Fruit fly (Drosophila melanogaster) whole organism, embryonic: ENCODE measurements around the gene Pex10.
A peak's percentile ranks its signal among the peaks of the same experiment; 100 is the strongest.

Experiments
- ATbp ChIP-seq: fragments of 200-800 bp; sonication (Bioruptor generic); optimal IDR thresholded peaks from 2 replicates; lab custom pipeline; 2017; ENCODE audit warnings: missing biosample characterization, mild to moderate bottlenecking, missing genetic modification characterization, missing genetic modification reagents
- Adf1 ChIP-seq: fragments of 200-800 bp; sonication (Bioruptor generic); IDR thresholded peaks from 2 replicates; pipeline ENCODE4 v1.3.6; 2022; ENCODE audit warnings: missing biosample characterization, missing genetic modification characterization
- Atf6 ChIP-seq: fragments of 200-800 bp; sonication (Bioruptor generic); IDR thresholded peaks from 2 replicates; pipeline ENCODE4 v1.3.6; 2022; ENCODE audit warnings: missing biosample characterization, missing genetic modification characterization
- BEAF-32 ChIP-seq: fragments of 200-800 bp; sonication (Bioruptor generic); optimal IDR thresholded peaks from 3 replicates; lab custom pipeline; 2017; ENCODE audit warnings: missing biosample characterization, missing genetic modification characterization, mild to moderate bottlenecking, moderate library complexity, missing genetic modification reagents
- CG11085 ChIP-seq: fragments of 200-800 bp; sonication (Bioruptor generic); IDR thresholded peaks from 2 replicates; pipeline ENCODE4 v1.3.6; 2022; ENCODE audit warnings: missing biosample characterization, missing genetic modification characterization
- CG13287 ChIP-seq: fragments of 200-800 bp; sonication (Bioruptor generic); IDR thresholded peaks from 2 replicates; pipeline ENCODE4 v1.3.6; 2022; ENCODE audit warnings: missing biosample characterization, missing genetic modification characterization; ENCODE audit not compliant: partially characterized antibody
- CG14860 ChIP-seq: fragments of 200-800 bp; sonication (Bioruptor generic); IDR thresholded peaks from 3 replicates; pipeline ENCODE4 v1.3.6; 2022; ENCODE audit warnings: missing biosample characterization, missing genetic modification characterization; ENCODE audit not compliant: partially characterized antibody
- CG15479 ChIP-seq: fragments of 200-800 bp; sonication (Bioruptor generic); optimal IDR thresholded peaks from 3 replicates; lab custom pipeline; 2019; ENCODE audit warnings: missing biosample characterization, mild to moderate bottlenecking, missing genetic modification characterization, moderate library complexity
- CG17829 ChIP-seq: fragments of 200-800 bp; optimal IDR thresholded peaks from 2 replicates; lab custom pipeline; 2019; ENCODE audit warnings: missing biosample characterization, mild to moderate bottlenecking, missing genetic modification characterization, moderate library complexity
- CG32532 ChIP-seq: fragments of 200-800 bp; sonication (Bioruptor generic); IDR thresholded peaks from 2 replicates; pipeline ENCODE4 v1.3.6; 2022; ENCODE audit warnings: missing biosample characterization, missing genetic modification characterization
- CG3995 ChIP-seq: fragments of 200-800 bp; sonication (Bioruptor generic); optimal IDR thresholded peaks from 3 replicates; lab custom pipeline; 2016; ENCODE audit warnings: missing biosample characterization, missing genetic modification characterization
- CG4617 ChIP-seq: fragments of 200-800 bp; sonication (Bioruptor generic); optimal IDR thresholded peaks from 3 replicates; lab custom pipeline; 2016; ENCODE audit warnings: missing biosample characterization, missing genetic modification characterization, borderline replicate concordance
- CG6272 ChIP-seq: fragments of 200-800 bp; sonication (Bioruptor generic); IDR thresholded peaks from 2 replicates; pipeline ENCODE4 v1.3.6; 2022; ENCODE audit warnings: missing biosample characterization, missing genetic modification characterization
- CG8359 ChIP-seq: fragments of 200-800 bp; sonication (Bioruptor generic); optimal IDR thresholded peaks from 2 replicates; lab custom pipeline; 2017; ENCODE audit warnings: missing biosample characterization, mild to moderate bottlenecking, missing genetic modification characterization, borderline replicate concordance
- CG8924 ChIP-seq: fragments of 200-800 bp; optimal IDR thresholded peaks from 3 replicates; lab custom pipeline; 2019; ENCODE audit warnings: missing biosample characterization, mild to moderate bottlenecking, missing genetic modification characterization, moderate library complexity
- CG9437 ChIP-seq: fragments of 200-800 bp; sonication (Bioruptor generic); optimal IDR thresholded peaks from 2 replicates; lab custom pipeline; 2018; ENCODE audit warnings: missing biosample characterization, mild to moderate bottlenecking, missing genetic modification characterization
- CHES-1-like ChIP-seq: fragments of 200-800 bp; sonication (Bioruptor generic); optimal IDR thresholded peaks from 2 replicates; lab custom pipeline; 2016; ENCODE audit warnings: missing biosample characterization, missing genetic modification characterization
- Dip3 ChIP-seq: fragments of 200-800 bp; sonication (Bioruptor generic); optimal IDR thresholded peaks from 3 replicates; lab custom pipeline; 2016; ENCODE audit warnings: missing biosample characterization, missing genetic modification characterization
- E2f2 ChIP-seq: fragments of 200-800 bp; sonication (Bioruptor generic); IDR thresholded peaks from 2 replicates; pipeline ENCODE4 v1.3.6; 2022; ENCODE audit warnings: missing biosample characterization, missing genetic modification characterization
- Hmr ChIP-seq: fragments of 200-800 bp; sonication (Bioruptor generic); optimal IDR thresholded peaks from 3 replicates; lab custom pipeline; 2017; ENCODE audit warnings: mild to moderate bottlenecking, missing biosample characterization, missing genetic modification reagents, missing genetic modification characterization
- Hsf ChIP-seq: fragments of 200-800 bp; sonication (Bioruptor generic); optimal IDR thresholded peaks from 3 replicates; lab custom pipeline; 2016; ENCODE audit warnings: missing biosample characterization, missing genetic modification characterization
- Lhr ChIP-seq: fragments of 200-800 bp; sonication (Bioruptor generic); optimal IDR thresholded peaks from 3 replicates; lab custom pipeline; 2017; ENCODE audit warnings: mild to moderate bottlenecking, missing biosample characterization, missing genetic modification reagents, missing genetic modification characterization
- MESR4 ChIP-seq: fragments of 200-800 bp; sonication (Bioruptor generic); optimal IDR thresholded peaks from 2 replicates; lab custom pipeline; 2018; ENCODE audit warnings: missing biosample characterization, mild to moderate bottlenecking, missing genetic modification characterization, moderate library complexity
- Nf-YC ChIP-seq: fragments of 200-800 bp; optimal IDR thresholded peaks from 3 replicates; lab custom pipeline; 2019; ENCODE audit warnings: missing biosample characterization, mild to moderate bottlenecking, missing genetic modification characterization, moderate library complexity
- Optix ChIP-seq: fragments of 200-800 bp; sonication (Bioruptor generic); IDR thresholded peaks from 3 replicates; pipeline ENCODE4 v1.3.6; 2022; ENCODE audit warnings: missing biosample characterization, missing genetic modification characterization
- Pdp1 ChIP-seq, 2 experiments: fragments of 200-800 bp; sonication (Bioruptor generic); optimal IDR thresholded peaks; 3 replicates each; lab custom pipeline; 2016; ENCODE audit warnings: missing biosample characterization in 2 of 2, missing genetic modification characterization in 2 of 2, mild to moderate bottlenecking in 1 of 2, moderate library complexity in 1 of 2
- ato ChIP-seq: fragments of 200-800 bp; sonication (Bioruptor generic); IDR thresholded peaks from 2 replicates; pipeline ENCODE4 v1.3.6; 2022; ENCODE audit warnings: missing biosample characterization, missing genetic modification characterization; ENCODE audit not compliant: partially characterized antibody
- bbx ChIP-seq: fragments of 200-800 bp; sonication (Bioruptor generic); IDR thresholded peaks from 2 replicates; pipeline ENCODE4 v1.3.6; 2022; ENCODE audit warnings: missing biosample characterization, missing genetic modification characterization; ENCODE audit not compliant: partially characterized antibody
- bsh ChIP-seq, 2 experiments: fragments of 200-800 bp; sonication (Bioruptor generic); optimal IDR thresholded peaks; 2 replicates each; lab custom pipeline; 2017 to 2018; ENCODE audit warnings: mild to moderate bottlenecking in 2 of 2, missing biosample characterization in 2 of 2, missing genetic modification characterization in 2 of 2, moderate library complexity in 1 of 2
- cg ChIP-seq: fragments of 200-800 bp; sonication (Bioruptor generic); optimal IDR thresholded peaks from 3 replicates; lab custom pipeline; 2019; ENCODE audit warnings: missing biosample characterization, mild to moderate bottlenecking, missing genetic modification characterization, moderate library complexity
- chinmo ChIP-seq: fragments of 200-800 bp; sonication (Bioruptor generic); IDR thresholded peaks from 4 replicates; pipeline ENCODE4 v1.3.6; 2022; ENCODE audit warnings: missing biosample characterization, missing genetic modification characterization; ENCODE audit not compliant: partially characterized antibody
- da ChIP-seq: fragments of 200-800 bp; sonication (Bioruptor generic); optimal IDR thresholded peaks from 2 replicates; lab custom pipeline; 2016; ENCODE audit warnings: missing biosample characterization, missing genetic modification characterization
- disco-r ChIP-seq: fragments of 200-800 bp; sonication (Bioruptor generic); optimal IDR thresholded peaks from 2 replicates; lab custom pipeline; 2016; ENCODE audit warnings: missing biosample characterization, missing genetic modification characterization
- dm ChIP-seq: fragments of 200-800 bp; sonication (Bioruptor generic); optimal IDR thresholded peaks from 3 replicates; lab custom pipeline; 2016; ENCODE audit warnings: missing biosample characterization, missing genetic modification characterization
- gcm ChIP-seq: fragments of 200-800 bp; sonication (Bioruptor generic); optimal IDR thresholded peaks from 2 replicates; lab custom pipeline; 2019; ENCODE audit warnings: missing biosample characterization, mild to moderate bottlenecking, missing genetic modification characterization, moderate library complexity
- gsb ChIP-seq: fragments of 200-800 bp; sonication (Bioruptor generic); IDR thresholded peaks from 2 replicates; pipeline ENCODE4 v1.3.6; 2022; ENCODE audit warnings: missing biosample characterization, missing genetic modification characterization
- gsb-n ChIP-seq: fragments of 200-800 bp; sonication (Bioruptor generic); optimal IDR thresholded peaks from 3 replicates; lab custom pipeline; 2018; ENCODE audit warnings: missing biosample characterization, mild to moderate bottlenecking, missing genetic modification characterization
- kah ChIP-seq: fragments of 200-800 bp; sonication (Bioruptor generic); optimal IDR thresholded peaks from 2 replicates; lab custom pipeline; 2018; ENCODE audit warnings: missing biosample characterization, mild to moderate bottlenecking, missing genetic modification characterization
- kni ChIP-seq: fragments of 200-800 bp; sonication (Bioruptor generic); optimal IDR thresholded peaks from 3 replicates; lab custom pipeline; 2017; ENCODE audit warnings: mild to moderate bottlenecking, missing biosample characterization, missing genetic modification reagents, missing genetic modification characterization
- lab ChIP-seq: fragments of 200-800 bp; sonication (Bioruptor generic); optimal IDR thresholded peaks from 3 replicates; lab custom pipeline; 2017; ENCODE audit warnings: missing biosample characterization, missing genetic modification characterization, mild to moderate bottlenecking, moderate library complexity, missing genetic modification reagents
- odd ChIP-seq: fragments of 200-800 bp; sonication (Bioruptor generic); optimal IDR thresholded peaks from 2 replicates; lab custom pipeline; 2017; ENCODE audit warnings: missing biosample characterization, mild to moderate bottlenecking, missing genetic modification characterization
- onecut ChIP-seq: fragments of 200-800 bp; sonication (Bioruptor generic); IDR thresholded peaks from 2 replicates; pipeline ENCODE4 v1.3.6; 2022; ENCODE audit warnings: missing biosample characterization, missing genetic modification characterization
- pan ChIP-seq, 4 experiments: fragments of >200 bp in 3 of 4; fragments of 200-800 bp in 1 of 4; sonication (Bioruptor generic) in 1 of 4; optimal IDR thresholded peaks in 3 of 4; IDR thresholded peaks in 1 of 4; 2 replicates each; pipeline versions ENCODE4 v1.3.6 to Lab custom; 2017 to 2022; ENCODE audit warnings: missing biosample characterization in 2 of 4, missing genetic modification characterization in 2 of 4, mixed read lengths in 1 of 4
- sd ChIP-seq: fragments of 200-800 bp; sonication (Bioruptor generic); optimal IDR thresholded peaks from 3 replicates; lab custom pipeline; 2018; ENCODE audit warnings: missing biosample characterization, mild to moderate bottlenecking, missing genetic modification characterization, moderate library complexity
- seq ChIP-seq: fragments of 200-800 bp; sonication (Bioruptor generic); IDR thresholded peaks from 2 replicates; pipeline ENCODE4 v1.3.6; 2022; ENCODE audit warnings: missing biosample characterization, missing genetic modification characterization
- twi ChIP-seq: fragments of 200-800 bp; optimal IDR thresholded peaks from 2 replicates; lab custom pipeline; 2019; ENCODE audit warnings: missing biosample characterization, mild to moderate bottlenecking, missing genetic modification characterization, moderate library complexity

Gene Pex10

DNA sequence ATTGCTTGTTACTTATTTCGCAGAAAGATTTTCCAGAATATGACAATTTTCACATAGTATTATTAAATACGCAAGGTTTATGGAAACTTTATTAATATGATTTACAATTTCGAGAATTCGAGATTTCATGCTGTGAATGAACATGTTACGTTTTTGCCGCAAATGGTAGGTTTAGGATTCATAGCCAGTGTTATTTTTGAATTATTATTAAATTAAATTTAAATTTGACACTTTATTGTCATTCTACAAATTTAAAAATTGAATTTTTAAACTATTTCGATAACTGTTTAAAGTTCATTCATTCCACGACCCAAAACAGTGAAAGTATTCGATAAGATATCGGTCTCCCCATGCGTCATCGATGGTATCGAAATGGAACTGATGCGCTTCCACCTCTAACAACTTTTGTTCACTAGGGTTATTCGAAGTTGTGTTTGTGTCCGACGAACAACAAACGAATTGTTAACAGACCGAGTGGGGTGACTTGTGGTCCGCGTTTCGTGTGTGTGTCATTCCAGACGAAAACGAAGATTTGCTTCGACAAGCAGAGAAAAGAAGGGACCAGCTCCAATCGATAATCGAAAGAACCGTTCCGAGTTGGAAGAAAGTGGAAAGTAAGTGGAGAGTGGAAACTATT lies 12.2 kb upstream of the Pex10 start, which contains the start of the genes CG32313 and Pcyt1 (continued):
- TF ChIP-seq chinmo (GFP tag; lab: Robert Waterston, UW) = peak; percentile 94
- peak; percentile 6 for TF ChIP-seq CG17829 (tag; lab: Kevin White, UChicago)
- no peak for TF ChIP-seq gsb (GFP tag; lab: Robert Waterston, UW)
- TF ChIP-seq CG11085 (GFP tag; lab: Robert Waterston, UW) = no peak
- peak; percentile 84 for TF ChIP-seq gcm
- TF ChIP-seq BEAF-32 (GFP tag; lab: Kevin White, UChicago) = peak; percentile 89
- TF ChIP-seq CG9437 (GFP tag; lab: Kevin White, UChicago) = no peak
- peak in 1 of 2 experiments; percentile 6 for TF ChIP-seq bsh (GFP tag; optimal IDR thresholded peaks at IDR 0.05; lab: Kevin White, UChicago)
- no peak for TF ChIP-seq Optix
- peak; percentile 75 for TF ChIP-seq sd (tag; lab: Kevin White, UChicago)
- TF ChIP-seq lab (GFP tag; lab: Kevin White, UChicago) = peak; percentile 27
- no peak for TF ChIP-seq disco-r
- no peak for TF ChIP-seq CG8359 (GFP tag; lab: Kevin White, UChicago)
- 0 out of 2 replicates have a peak, but pooled peaks have one; percentile 22 for TF ChIP-seq Atf6 (GFP tag; lab: Robert Waterston, UW)
- TF ChIP-seq gsb-n (tag; lab: Kevin White, UChicago) = peak; percentile 11
- no peak for TF ChIP-seq Dip3 (GFP tag; lab: Kevin White, UChicago)
- TF ChIP-seq Lhr (GFP tag; lab: Kevin White, UChicago) = peak; percentile 62
- TF ChIP-seq CG8924 (tag; lab: Kevin White, UChicago) = peak; percentile 65
- peak; percentile 75 for TF ChIP-seq CG3995 (GFP tag; lab: Kevin White, UChicago)
- TF ChIP-seq CG13287 (GFP tag; lab: Robert Waterston, UW) = peak; percentile 91
- TF ChIP-seq pan (optimal IDR thresholded peaks at IDR 0.05; lab: Kevin White, UChicago) = no peak
- TF ChIP-seq pan (GFP tag; optimal IDR thresholded peaks at IDR 0.05 in 1 of 2, IDR thresholded peaks at IDR 0.05 in 1 of 2) = peak in 1 of 2 experiments; percentile 24
- peak; percentile 87 for TF ChIP-seq MESR4 (GFP tag; lab: Kevin White, UChicago)
- peak; percentile 81 for TF ChIP-seq E2f2 (GFP tag; lab: Robert Waterston, UW)
- peak; percentile 55 for TF ChIP-seq Hmr (GFP tag; lab: Kevin White, UChicago)
- TF ChIP-seq cg (GFP tag; lab: Kevin White, UChicago) = peak; percentile 35
- peak; percentile 33 for TF ChIP-seq Nf-YC
- peak; percentile 52 for TF ChIP-seq odd
- no peak for TF ChIP-seq Hsf (GFP tag; lab: Kevin White, UChicago)
- TF ChIP-seq ato = peak; percentile 83
- TF ChIP-seq bbx = peak; percentile 94
- peak; percentile 0 for TF ChIP-seq ATbp
- peak; percentile 68 for TF ChIP-seq CG4617

DNA sequence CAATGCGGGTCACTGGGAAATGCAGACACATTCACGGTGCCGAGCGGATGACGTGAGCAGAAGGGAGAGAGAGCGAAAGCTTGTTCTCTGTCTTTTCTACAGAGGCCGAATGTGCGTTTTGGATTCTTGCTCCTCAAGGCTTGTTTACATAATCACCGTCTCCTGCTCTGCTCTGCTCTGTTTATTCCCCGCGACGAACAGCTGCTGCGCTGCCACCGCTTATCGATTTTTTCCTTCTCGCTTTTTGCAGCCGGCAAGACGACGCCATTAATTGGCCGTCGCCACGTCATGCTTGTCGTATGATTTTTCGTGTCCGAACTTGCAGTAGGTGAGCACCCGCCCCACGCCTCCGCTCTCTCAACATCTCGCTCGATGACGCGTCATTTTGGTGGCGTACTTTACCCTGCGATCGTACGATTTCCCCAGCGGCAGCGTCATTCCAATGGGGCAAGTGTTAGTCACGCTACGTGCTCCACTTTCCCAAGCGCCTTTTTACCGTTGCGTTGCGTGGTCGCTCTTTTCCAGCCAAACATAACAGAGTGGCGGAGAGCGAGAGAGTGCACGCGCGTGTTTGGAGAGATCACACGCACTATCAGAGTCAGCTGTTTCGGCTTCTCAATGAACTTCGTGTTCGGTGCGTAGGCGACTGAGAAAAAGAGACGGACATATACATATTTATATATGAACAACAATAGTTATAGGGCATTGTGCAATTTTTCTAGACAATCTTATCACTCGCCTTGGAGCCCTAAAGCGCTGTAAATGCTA lies 11.5 kb upstream of the Pex10 start:
- peak; percentile 53 for TF ChIP-seq kah (GFP tag; lab: Kevin White, UChicago)
- TF ChIP-seq CHES-1-like (GFP tag; lab: Kevin White, UChicago) = peak; percentile 29
- no peak for TF ChIP-seq twi (tag; lab: Kevin White, UChicago)
- TF ChIP-seq kni (GFP tag; lab: Kevin White, UChicago) = peak; percentile 99
- TF ChIP-seq Pdp1 (GFP tag; optimal IDR thresholded peaks at IDR 0.05; lab: Kevin White, UChicago) = peak in 1 of 2 experiments; percentile 93
- TF ChIP-seq CG13287 (GFP tag; lab: Robert Waterston, UW) = no peak
- no peak for TF ChIP-seq CG14860 (GFP tag; lab: Robert Waterston, UW)
- TF ChIP-seq MESR4 (GFP tag; lab: Kevin White, UChicago) = peak; percentile 15
- no peak for TF ChIP-seq da (GFP tag; lab: Kevin White, UChicago)
- TF ChIP-seq CG15479 (GFP tag; lab: Kevin White, UChicago) = peak; percentile 52
- 0 out of 2 replicates have a peak, but pooled peaks have one; percentile 4 for TF ChIP-seq CG32532
- peak; percentile 63 for TF ChIP-seq Adf1 (GFP tag; lab: Robert Waterston, UW)
- peak; percentile 42 for TF ChIP-seq dm (GFP tag; lab: Kevin White, UChicago)
- TF ChIP-seq CG6272 = no peak
- peak; percentile 21; the same call in 1 of the 2 replicates for TF ChIP-seq seq (GFP tag; lab: Robert Waterston, UW)
- TF ChIP-seq sd (tag; lab: Kevin White, UChicago) = peak; percentile 6
- peak; percentile 98 for TF ChIP-seq onecut (GFP tag; lab: Robert Waterston, UW)
